Worm (Caenorhabditis elegans): ENCODE measurements around the gene T10C6.10.

Gene T10C6.10

ce11 chrV:16057010-16057463, 20.8 kb downstream of the T10C6.10 start, which contains the start of gene F14H3.5:
F14H3.5 (minus strand) TSS chrV:16057060.
- no peak for TF ChIP-seq unc-62 (GFP tag; optimal IDR thresholded peaks at IDR 0.05)

- TF ChIP-seq unc-62 (GFP tag; optimal IDR thresholded peaks at IDR 0.05): no peak
Observed at ce11 chrV:16058872-16059271, 22.7 kb downstream of the T10C6.10 start, which contains the start of gene F14H3.6. F14H3.6 (minus strand) TSS chrV:16058893.

ce11 chrV:16060135-16060534, 23.9 kb downstream of the T10C6.10 start, which contains the start of gene F14H3.15:
F14H3.15 (minus strand) TSS chrV:16060235.
- no peak for TF ChIP-seq unc-62 (GFP tag; optimal IDR thresholded peaks at IDR 0.05)

- TF ChIP-seq unc-62 (GFP tag; optimal IDR thresholded peaks at IDR 0.05): no peak
Observed at ce11 chrV:16061993-16062392, 25.8 kb downstream of the T10C6.10 start, which contains the start of gene fbxa-100. fbxa-100 (minus strand) TSS chrV:16062093.

- TF ChIP-seq unc-62 (GFP tag; optimal IDR thresholded peaks at IDR 0.05): no peak
Observed at ce11 chrV:16062788-16063187, 26.6 kb downstream of the T10C6.10 start, which contains the start of gene F14H3.14. F14H3.14 (minus strand) TSS chrV:16062888.

- no peak for TF ChIP-seq unc-62 (GFP tag; optimal IDR thresholded peaks at IDR 0.05)
Observed at ce11 chrV:16068938-16069337, 32.7 kb downstream of the T10C6.10 start, which contains the start of gene cyp-35D1. cyp-35D1 (plus strand) TSS chrV:16069238.

- TF ChIP-seq unc-62 (GFP tag; optimal IDR thresholded peaks at IDR 0.05): no peak
Observed at ce11 chrV:16071167-16071566, 35.0 kb downstream of the T10C6.10 start, which contains the start of gene nhr-176. nhr-176 (plus strand) TSS chrV:16071325.

- no peak for TF ChIP-seq unc-62 (GFP tag; optimal IDR thresholded peaks at IDR 0.05)
Observed at ce11 chrV:16073856-16074255, 37.6 kb downstream of the T10C6.10 start, which contains the start of gene srj-10. srj-10 (minus strand) TSS chrV:16073956.

ce11 chrV:16075250-16075709, 39.1 kb downstream of the T10C6.10 start, which contains the start of the genes F14H3.12 and srj-29:
F14H3.12 (minus strand) TSS chrV:16075323.
srj-29 (plus strand) TSS chrV:16075659.
- no peak for TF ChIP-seq unc-62 (GFP tag; optimal IDR thresholded peaks at IDR 0.05)

- TF ChIP-seq unc-62 (GFP tag; optimal IDR thresholded peaks at IDR 0.05): no peak
Observed at ce11 chrV:16080039-16080438, 43.8 kb downstream of the T10C6.10 start.

- no peak for TF ChIP-seq unc-62 (GFP tag; optimal IDR thresholded peaks at IDR 0.05)
Observed at ce11 chrV:16080678-16081077, 44.5 kb downstream of the T10C6.10 start.
